Fruit fly (Drosophila melanogaster): ENCODE results near the gene Ilp7.

Ilp7 gene

dm6 chrX:3704204-3704660 lies 36.8 kb downstream of the Ilp7 start:
- TF ChIP-seq CG15710 (tag; optimal IDR thresholded peaks at IDR 0.05) (no peak), rn (GFP tag; IDR thresholded peaks at IDR 0.05) (no peak), gl (tag; optimal IDR thresholded peaks at IDR 0.05) (peak; percentile 43), CG4496 (GFP tag; IDR thresholded peaks at IDR 0.05) (peak; percentile 39; the same call in 1 of the 3 replicates)

DNA sequence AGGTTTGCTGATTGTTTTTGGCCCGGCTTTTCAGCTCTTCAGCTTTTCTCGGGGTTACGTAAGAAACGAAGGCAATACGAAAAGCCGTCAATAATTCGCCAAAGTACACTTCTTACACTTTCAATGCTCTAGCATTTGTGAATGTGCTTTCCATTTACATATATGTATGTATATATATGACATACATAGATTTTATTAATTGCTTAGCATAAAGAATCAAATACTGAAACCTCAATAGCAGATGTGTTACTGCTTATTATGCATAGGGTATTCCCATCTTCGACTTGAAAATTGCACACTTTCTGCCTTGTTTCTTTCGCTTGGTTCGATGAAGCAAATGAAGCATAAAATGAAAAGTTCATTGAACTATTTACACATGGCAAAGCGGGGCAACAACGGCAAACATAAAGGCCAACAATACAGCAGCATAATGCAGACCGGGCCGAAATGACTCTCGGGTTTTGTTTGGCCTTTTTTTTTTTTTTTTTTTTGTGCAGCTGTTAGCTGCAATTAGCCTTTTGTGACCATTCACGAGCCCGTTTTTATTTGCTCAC lies 43.2 kb downstream of the Ilp7 start:
- TF ChIP-seq Ets98B (GFP tag; IDR thresholded peaks at IDR 0.05): peak; percentile 49
- no peak for TF ChIP-seq CG34367 (tag; optimal IDR thresholded peaks at IDR 0.05)
- peak; percentile 4 for TF ChIP-seq Pif1A (GFP tag; optimal IDR thresholded peaks at IDR 0.05)
- TF ChIP-seq CG10348 (GFP tag; IDR thresholded peaks at IDR 0.05): no peak
- no peak for TF ChIP-seq CG4496 (GFP tag; IDR thresholded peaks at IDR 0.05)
- no peak for TF ChIP-seq gl (tag; optimal IDR thresholded peaks at IDR 0.05)
- TF ChIP-seq CG32121 (GFP tag; IDR thresholded peaks at IDR 0.05): 0 out of 2 replicates have a peak, but pooled peaks have one; percentile 21
- peak; percentile 74 for TF ChIP-seq EcR (GFP tag; optimal IDR thresholded peaks at IDR 0.05)

DNA sequence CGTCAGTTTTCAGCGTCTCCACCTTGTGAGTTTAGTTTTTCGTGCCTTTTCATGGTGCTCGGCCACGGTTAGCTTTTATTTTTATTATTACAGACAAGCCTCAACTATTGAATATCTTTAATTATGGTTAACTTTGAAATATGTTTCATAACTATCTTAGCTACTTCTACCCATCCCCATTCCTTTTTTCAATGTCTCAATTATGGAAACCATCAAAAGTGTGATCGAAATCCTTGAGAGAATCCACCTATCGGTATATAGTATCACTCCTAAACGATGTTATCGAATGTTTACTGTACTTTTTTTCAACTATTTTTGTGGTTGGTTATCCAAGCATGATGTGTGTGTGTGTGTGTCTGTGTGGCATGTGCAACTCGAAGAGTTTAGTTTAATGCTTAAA lies 46.6 kb downstream of the Ilp7 start:
- TF ChIP-seq CG17806 (tag; optimal IDR thresholded peaks at IDR 0.05): no peak
- TF ChIP-seq CG15710 (tag; optimal IDR thresholded peaks at IDR 0.05): no peak
- TF ChIP-seq CG34367 (tag; optimal IDR thresholded peaks at IDR 0.05): no peak
- TF ChIP-seq Snoo (tag; optimal IDR thresholded peaks at IDR 0.05): no peak
- TF ChIP-seq CG10348 (GFP tag; IDR thresholded peaks at IDR 0.05): no peak
- TF ChIP-seq CG13204 (GFP tag; optimal IDR thresholded peaks at IDR 0.05): no peak
- no peak for TF ChIP-seq fd96Ca (GFP tag; IDR thresholded peaks at IDR 0.05)
- TF ChIP-seq CG14655 (GFP tag; optimal IDR thresholded peaks at IDR 0.05): peak; percentile 44
- peak; percentile 5 for TF ChIP-seq Pif1A (GFP tag; optimal IDR thresholded peaks at IDR 0.05)
- no peak for TF ChIP-seq Pif1B (GFP tag; optimal IDR thresholded peaks at IDR 0.05)
- TF ChIP-seq CG8301 (tag; optimal IDR thresholded peaks at IDR 0.05): peak; percentile 48
- TF ChIP-seq CG12605 (GFP tag; IDR thresholded peaks at IDR 0.05): no peak
- TF ChIP-seq rn (GFP tag; IDR thresholded peaks at IDR 0.05): no peak
- no peak for TF ChIP-seq D1 (tag; optimal IDR thresholded peaks at IDR 0.05)
- TF ChIP-seq CG4496 (GFP tag; IDR thresholded peaks at IDR 0.05): peak; percentile 70
- no peak for TF ChIP-seq CG9948 (tag; optimal IDR thresholded peaks at IDR 0.05)
- TF ChIP-seq CG8159 (tag; optimal IDR thresholded peaks at IDR 0.05): no peak
- TF ChIP-seq CG32121 (GFP tag; IDR thresholded peaks at IDR 0.05): peak; percentile 53
- no peak for TF ChIP-seq gl (tag; optimal IDR thresholded peaks at IDR 0.05)
- peak; percentile 30; the same call in 1 of the 2 replicates for TF ChIP-seq Ets98B (GFP tag; IDR thresholded peaks at IDR 0.05)
- TF ChIP-seq EcR (GFP tag; optimal IDR thresholded peaks at IDR 0.05): no peak

dm6 chrX:3714994-3715393 lies 47.6 kb downstream of the Ilp7 start:
- TF ChIP-seq CG4496 (GFP tag; IDR thresholded peaks at IDR 0.05) (peak; percentile 29; the same call in 1 of the 3 replicates), CG14655 (GFP tag; optimal IDR thresholded peaks at IDR 0.05) (peak; percentile 7)

- TF ChIP-seq CG4496 (GFP tag; IDR thresholded peaks at IDR 0.05) (peak; percentile 58; the same call in 1 of the 3 replicates), CG9948 (tag; optimal IDR thresholded peaks at IDR 0.05) (no peak), EcR (GFP tag; optimal IDR thresholded peaks at IDR 0.05) (peak; percentile 10), Ets98B (GFP tag; IDR thresholded peaks at IDR 0.05) (peak; percentile 19; the same call in 1 of the 2 replicates), CG10348 (GFP tag; IDR thresholded peaks at IDR 0.05) (no peak), Pif1A (GFP tag; optimal IDR thresholded peaks at IDR 0.05) (no peak), CG32121 (GFP tag; IDR thresholded peaks at IDR 0.05) (peak; percentile 26; the same call in 1 of the 2 replicates), CG14655 (GFP tag; optimal IDR thresholded peaks at IDR 0.05) (peak; percentile 35), CG15710 (tag; optimal IDR thresholded peaks at IDR 0.05) (no peak)
These were observed 48.2 kb downstream of the Ilp7 start for dm6 chrX:3715616-3716015.

Measured in whole organism, pupa.